Worm (Caenorhabditis elegans): ENCODE results near the gene Y97E10AR.6.

- TF ChIP-seq pha-4 (tag; optimal IDR thresholded peaks at IDR 0.05) (no peak), blmp-1 (tag; optimal IDR thresholded peaks at IDR 0.05) (no peak), ces-1 (GFP tag; optimal IDR thresholded peaks at IDR 0.05) (no peak), ztf-11 (tag; optimal IDR thresholded peaks at IDR 0.05) (no peak)
These were observed 33.0 kb upstream of the Y97E10AR.6 start, which contains the start of gene ZC513.3 for ce11 chrV:8046706-8047105.
